Fruit fly (Drosophila melanogaster) whole organism, embryonic: Measurements from ENCODE around the gene CG15403.

ENCODE experiments used
- CG10462 ChIP-seq: fragments of 200-800 bp; sonication (Bioruptor generic); optimal IDR thresholded peaks from 2 replicates; lab custom pipeline; 2016; ENCODE audit warnings: missing biosample characterization, missing genetic modification characterization
- CG10543 ChIP-seq: fragments of 200-800 bp; sonication (Bioruptor generic); optimal IDR thresholded peaks from 3 replicates; lab custom pipeline; 2017; ENCODE audit warnings: missing biosample characterization, mild to moderate bottlenecking, missing genetic modification characterization, moderate library complexity
- CG13123 ChIP-seq: fragments of 200-800 bp; sonication (Bioruptor generic); optimal IDR thresholded peaks from 2 replicates; lab custom pipeline; 2016; ENCODE audit warnings: missing biosample characterization, missing genetic modification characterization
- CG13424 ChIP-seq: fragments of 200-800 bp; sonication (Bioruptor generic); optimal IDR thresholded peaks from 2 replicates; lab custom pipeline; 2019; ENCODE audit warnings: missing biosample characterization, mild to moderate bottlenecking, missing genetic modification characterization, moderate library complexity
- CG14860 ChIP-seq: fragments of 200-800 bp; sonication (Bioruptor generic); IDR thresholded peaks from 3 replicates; pipeline ENCODE4 v1.3.6; 2022; ENCODE audit warnings: missing biosample characterization, missing genetic modification characterization; ENCODE audit not compliant: partially characterized antibody
- CG15269 ChIP-seq: fragments of 200-800 bp; sonication (Bioruptor generic); optimal IDR thresholded peaks from 2 replicates; lab custom pipeline; 2018; ENCODE audit warnings: missing biosample characterization, mild to moderate bottlenecking, missing genetic modification characterization, moderate library complexity
- CG15479 ChIP-seq: fragments of 200-800 bp; sonication (Bioruptor generic); optimal IDR thresholded peaks from 3 replicates; lab custom pipeline; 2019; ENCODE audit warnings: missing biosample characterization, mild to moderate bottlenecking, missing genetic modification characterization, moderate library complexity
- CG17361 ChIP-seq: fragments of 200-800 bp; sonication (Bioruptor generic); IDR thresholded peaks from 3 replicates; pipeline ENCODE4 v1.3.6; 2022; ENCODE audit warnings: missing biosample characterization, missing genetic modification characterization
- CG18476 ChIP-seq: fragments of 200-800 bp; sonication (Bioruptor generic); optimal IDR thresholded peaks from 2 replicates; lab custom pipeline; 2016; ENCODE audit warnings: missing biosample characterization, mild to moderate bottlenecking, missing genetic modification characterization
- CG3281 ChIP-seq: fragments of 200-800 bp; sonication (Bioruptor generic); optimal IDR thresholded peaks from 3 replicates; lab custom pipeline; 2017; ENCODE audit warnings: missing biosample characterization, mild to moderate bottlenecking, missing genetic modification characterization
- CG34376 ChIP-seq: fragments of 200-800 bp; sonication (Bioruptor generic); optimal IDR thresholded peaks from 2 replicates; lab custom pipeline; 2018; ENCODE audit warnings: missing biosample characterization, mild to moderate bottlenecking, missing genetic modification characterization
- CG4282 ChIP-seq: fragments of 200-800 bp; sonication (Bioruptor generic); optimal IDR thresholded peaks from 2 replicates; lab custom pipeline; 2016; ENCODE audit warnings: missing biosample characterization, missing genetic modification characterization
- CG4854 ChIP-seq: fragments of 200-800 bp; sonication (Bioruptor generic); optimal IDR thresholded peaks from 2 replicates; lab custom pipeline; 2016; ENCODE audit warnings: missing biosample characterization, missing genetic modification characterization, inconsistent platforms
- CG6683 ChIP-seq: fragments of 200-800 bp; sonication (Bioruptor generic); optimal IDR thresholded peaks from 2 replicates; lab custom pipeline; 2017; ENCODE audit warnings: missing biosample characterization, mild to moderate bottlenecking, missing genetic modification characterization, missing genetic modification reagents
- CG8089 ChIP-seq: fragments of 200-800 bp; sonication (Bioruptor generic); optimal IDR thresholded peaks from 3 replicates; lab custom pipeline; 2016; ENCODE audit warnings: missing biosample characterization, missing genetic modification characterization
- CoRest ChIP-seq: fragments of 200-800 bp; sonication (Bioruptor generic); optimal IDR thresholded peaks from 3 replicates; lab custom pipeline; 2018; ENCODE audit warnings: missing biosample characterization, mild to moderate bottlenecking, missing genetic modification characterization, moderate library complexity
- Deaf1 ChIP-seq: fragments of 200-800 bp; optimal IDR thresholded peaks from 3 replicates; lab custom pipeline; 2019; ENCODE audit warnings: missing biosample characterization, mild to moderate bottlenecking, missing genetic modification characterization, moderate library complexity
- GATAe ChIP-seq: fragments of 200-800 bp; sonication (Bioruptor generic); conservative IDR thresholded peaks from 2 replicates; pipeline ENCODE4 v1.3.6; 2022; ENCODE audit warnings: missing biosample characterization, missing genetic modification characterization
- HLH4C ChIP-seq: fragments of 200-800 bp; sonication (Bioruptor generic); IDR thresholded peaks from 3 replicates; pipeline ENCODE4 v1.3.6; 2022; ENCODE audit warnings: missing biosample characterization, missing genetic modification characterization; ENCODE audit not compliant: partially characterized antibody
- Hey ChIP-seq: fragments of 200-800 bp; sonication (Bioruptor generic); optimal IDR thresholded peaks from 3 replicates; lab custom pipeline; 2018; ENCODE audit warnings: missing biosample characterization, mild to moderate bottlenecking, missing genetic modification characterization
- Hr78 ChIP-seq, 2 experiments: fragments of 200-800 bp in 1 of 2; fragments of >200 bp in 1 of 2; sonication (Bioruptor generic) in 1 of 2; optimal IDR thresholded peaks; 2 replicates each; lab custom pipeline; 2017 to 2019; ENCODE audit warnings: missing biosample characterization in 2 of 2, missing genetic modification characterization in 2 of 2, mild to moderate bottlenecking in 1 of 2, moderate library complexity in 1 of 2
- NC2β ChIP-seq: fragments of 200-800 bp; sonication (Bioruptor generic); optimal IDR thresholded peaks from 2 replicates; lab custom pipeline; 2016; ENCODE audit warnings: missing biosample characterization, missing genetic modification characterization
- NFAT ChIP-seq: fragments of 200-800 bp; sonication (Bioruptor generic); IDR thresholded peaks from 2 replicates; pipeline ENCODE4 v1.3.6; 2022; ENCODE audit warnings: missing biosample characterization, missing genetic modification characterization
- Oaz ChIP-seq: fragments of 200-800 bp; sonication (Bioruptor generic); IDR thresholded peaks from 2 replicates; pipeline ENCODE4 v1.3.6; 2022; ENCODE audit warnings: missing biosample characterization, missing genetic modification characterization
- Opbp ChIP-seq: fragments of 200-800 bp; sonication (Bioruptor generic); IDR thresholded peaks from 3 replicates; pipeline ENCODE4 v1.3.6; 2022; ENCODE audit warnings: missing biosample characterization, missing genetic modification characterization; ENCODE audit not compliant: partially characterized antibody
- Rx ChIP-seq: fragments of 200-800 bp; sonication (Bioruptor generic); IDR thresholded peaks from 2 replicates; pipeline ENCODE4 v1.3.6; 2022; ENCODE audit warnings: missing biosample characterization, missing genetic modification characterization
- Taf1 ChIP-seq: fragments of 200-800 bp; sonication (Bioruptor generic); IDR thresholded peaks from 2 replicates; pipeline ENCODE4 v1.3.6; 2022; ENCODE audit warnings: missing biosample characterization, missing genetic modification characterization
- al ChIP-seq: fragments of 200-800 bp; sonication (Bioruptor generic); IDR thresholded peaks from 2 replicates; pipeline ENCODE4 v1.3.6; 2022; ENCODE audit warnings: missing biosample characterization, missing genetic modification characterization
- btn ChIP-seq: fragments of 200-800 bp; sonication (Bioruptor generic); optimal IDR thresholded peaks from 2 replicates; lab custom pipeline; 2016; ENCODE audit warnings: missing biosample characterization, missing genetic modification characterization
- cas ChIP-seq: fragments of 200-800 bp; sonication (Bioruptor generic); IDR thresholded peaks from 2 replicates; pipeline ENCODE4 v1.3.6; 2022; ENCODE audit warnings: missing biosample characterization, missing genetic modification characterization
- disco-r ChIP-seq: fragments of 200-800 bp; sonication (Bioruptor generic); optimal IDR thresholded peaks from 2 replicates; lab custom pipeline; 2016; ENCODE audit warnings: missing biosample characterization, missing genetic modification characterization
- dpn ChIP-seq, 2 experiments: fragments of 200-800 bp; sonication (Bioruptor generic); optimal IDR thresholded peaks; 3 replicates each; lab custom pipeline; 2016; ENCODE audit warnings: missing biosample characterization in 2 of 2, missing genetic modification characterization in 2 of 2
- grn ChIP-seq: fragments of 200-800 bp; sonication (Bioruptor generic); optimal IDR thresholded peaks from 3 replicates; lab custom pipeline; 2017; ENCODE audit warnings: missing biosample characterization, missing genetic modification characterization
- h ChIP-seq: fragments of >200 bp; optimal IDR thresholded peaks from 2 replicates; lab custom pipeline; 2017
- maf-S ChIP-seq: fragments of 200-800 bp; sonication (Bioruptor generic); optimal IDR thresholded peaks from 2 replicates; lab custom pipeline; 2016; ENCODE audit warnings: missing biosample characterization, missing genetic modification characterization
- mirr ChIP-seq: fragments of 200-800 bp; sonication (Bioruptor generic); optimal IDR thresholded peaks from 3 replicates; lab custom pipeline; 2018; ENCODE audit warnings: missing biosample characterization, mild to moderate bottlenecking, missing genetic modification characterization
- nom ChIP-seq: fragments of 200-800 bp; sonication (Bioruptor generic); optimal IDR thresholded peaks from 2 replicates; lab custom pipeline; 2017; ENCODE audit warnings: missing biosample characterization, missing genetic modification characterization, mild to moderate bottlenecking, moderate library complexity, missing genetic modification reagents
- odd ChIP-seq: fragments of 200-800 bp; sonication (Bioruptor generic); optimal IDR thresholded peaks from 2 replicates; lab custom pipeline; 2017; ENCODE audit warnings: missing biosample characterization, mild to moderate bottlenecking, missing genetic modification characterization
- otp ChIP-seq: fragments of 200-800 bp; sonication (Bioruptor generic); IDR thresholded peaks from 3 replicates; pipeline ENCODE4, ENCODE4 v1.3.6; 2022; ENCODE audit warnings: missing biosample characterization, missing genetic modification characterization
- pan ChIP-seq, 4 experiments: fragments of >200 bp in 3 of 4; fragments of 200-800 bp in 1 of 4; sonication (Bioruptor generic) in 1 of 4; optimal IDR thresholded peaks in 3 of 4; IDR thresholded peaks in 1 of 4; 2 replicates each; pipeline versions ENCODE4 v1.3.6 to Lab custom; 2017 to 2022; ENCODE audit warnings: missing biosample characterization in 2 of 4, missing genetic modification characterization in 2 of 4, mixed read lengths in 1 of 4
- pnt ChIP-seq: fragments of 200-800 bp; sonication (Bioruptor generic); optimal IDR thresholded peaks from 3 replicates; lab custom pipeline; 2016; ENCODE audit warnings: missing biosample characterization, missing genetic modification characterization
- psq ChIP-seq: fragments of 200-800 bp; sonication (Bioruptor generic); optimal IDR thresholded peaks from 2 replicates; lab custom pipeline; 2017; ENCODE audit warnings: missing biosample characterization, missing genetic modification characterization
- slbo ChIP-seq: fragments of 200-800 bp; sonication (Bioruptor generic); IDR thresholded peaks from 2 replicates; pipeline ENCODE4 v1.3.6; 2022; ENCODE audit warnings: missing biosample characterization, missing genetic modification characterization
- sug ChIP-seq: fragments of 200-800 bp; optimal IDR thresholded peaks from 2 replicates; lab custom pipeline; 2019; ENCODE audit warnings: missing biosample characterization, mild to moderate bottlenecking, missing genetic modification characterization, moderate library complexity
- twi ChIP-seq: fragments of 200-800 bp; optimal IDR thresholded peaks from 2 replicates; lab custom pipeline; 2019; ENCODE audit warnings: missing biosample characterization, mild to moderate bottlenecking, missing genetic modification characterization, moderate library complexity
- unc-4 ChIP-seq: fragments of 200-800 bp; sonication (Bioruptor generic); IDR thresholded peaks from 2 replicates; pipeline ENCODE4 v1.3.6; 2022; ENCODE audit warnings: missing biosample characterization, missing genetic modification characterization; ENCODE audit not compliant: partially characterized antibody
- zen2 ChIP-seq: fragments of 200-800 bp; sonication (Bioruptor generic); IDR thresholded peaks from 3 replicates; pipeline ENCODE4 v1.3.6; 2022; ENCODE audit warnings: missing biosample characterization, missing genetic modification characterization; ENCODE audit not compliant: partially characterized antibody

Gene CG15403

dm6 chr2L:3124500-3124977 is 3.9 kb upstream of the CG15403 start (continued):
- TF ChIP-seq HLH4C (0 out of 3 replicates have a peak, but pooled peaks have one; percentile 7), CG17361 (no peak), unc-4 (GFP tag; lab: Robert Waterston, UW) (peak; percentile 30; the same call in 1 of the 2 replicates), CG18476 (peak; percentile 70), cas (GFP tag; lab: Robert Waterston, UW) (no peak), CG14860 (GFP tag; lab: Robert Waterston, UW) (no peak), CG13123 (no peak), Taf1 (no peak), CG4854 (GFP tag; lab: Kevin White, UChicago) (no peak), slbo (peak; percentile 11; the same call in 1 of the 2 replicates), NFAT (GFP tag; lab: Robert Waterston, UW) (peak; percentile 45; the same call in 1 of the 2 replicates), btn (GFP tag; lab: Kevin White, UChicago) (no peak), CG13424 (no peak), twi (tag; lab: Kevin White, UChicago) (no peak), h (lab: Kevin White, UChicago) (no peak), sug (tag; lab: Kevin White, UChicago) (peak; percentile 99), CG10543 (GFP tag; lab: Kevin White, UChicago) (no peak), CG6683 (GFP tag; lab: Kevin White, UChicago) (no peak), CG10462 (GFP tag; lab: Kevin White, UChicago) (no peak), mirr (GFP tag; lab: Kevin White, UChicago) (no peak), CG8089 (no peak), Hey (tag; lab: Kevin White, UChicago) (no peak), NC2β (GFP tag; lab: Kevin White, UChicago) (no peak), Deaf1 (peak; percentile 95), CG4282 (GFP tag; lab: Kevin White, UChicago) (no peak), CG3281 (GFP tag; lab: Kevin White, UChicago) (peak; percentile 26), disco-r (GFP tag; lab: Kevin White, UChicago) (no peak), CoRest (no peak), CG15479 (GFP tag; lab: Kevin White, UChicago) (no peak), nom (GFP tag; lab: Kevin White, UChicago) (no peak), al (GFP tag; lab: Robert Waterston, UW) (no peak), pan (optimal IDR thresholded peaks at IDR 0.05; lab: Kevin White, UChicago) (no peak), pan (GFP tag; optimal IDR thresholded peaks at IDR 0.05 in 1 of 2, IDR thresholded peaks at IDR 0.05 in 1 of 2) (no peak), dpn (GFP tag; optimal IDR thresholded peaks at IDR 0.05; lab: Kevin White, UChicago) (peak in 1 of 2 experiments; percentile 10), zen2 (GFP tag; lab: Robert Waterston, UW) (peak; percentile 58; the same call in 1 of the 3 replicates), pnt (GFP tag; lab: Kevin White, UChicago) (no peak), CG34376 (peak; percentile 14), Rx (GFP tag; lab: Robert Waterston, UW) (no peak), odd (GFP tag; lab: Kevin White, UChicago) (no peak), maf-S (GFP tag; lab: Kevin White, UChicago) (no peak), grn (GFP tag; lab: Kevin White, UChicago) (no peak), otp (GFP tag; lab: Robert Waterston, UW) (0 out of 3 replicates have a peak, but pooled peaks have one; percentile 6), Hr78 (GFP tag; optimal IDR thresholded peaks at IDR 0.05; lab: Kevin White, UChicago) (peak in 1 of 2 experiments; percentile 61), Oaz (no peak), psq (GFP tag; lab: Kevin White, UChicago) (no peak), GATAe (GFP tag; lab: Robert Waterston, UW) (no peak), CG15269 (no peak), Opbp (GFP tag; lab: Robert Waterston, UW) (no peak)
